Fruit fly (Drosophila melanogaster): ENCODE data around the gene Gyc32E.

The Gyc32E gene

DNA sequence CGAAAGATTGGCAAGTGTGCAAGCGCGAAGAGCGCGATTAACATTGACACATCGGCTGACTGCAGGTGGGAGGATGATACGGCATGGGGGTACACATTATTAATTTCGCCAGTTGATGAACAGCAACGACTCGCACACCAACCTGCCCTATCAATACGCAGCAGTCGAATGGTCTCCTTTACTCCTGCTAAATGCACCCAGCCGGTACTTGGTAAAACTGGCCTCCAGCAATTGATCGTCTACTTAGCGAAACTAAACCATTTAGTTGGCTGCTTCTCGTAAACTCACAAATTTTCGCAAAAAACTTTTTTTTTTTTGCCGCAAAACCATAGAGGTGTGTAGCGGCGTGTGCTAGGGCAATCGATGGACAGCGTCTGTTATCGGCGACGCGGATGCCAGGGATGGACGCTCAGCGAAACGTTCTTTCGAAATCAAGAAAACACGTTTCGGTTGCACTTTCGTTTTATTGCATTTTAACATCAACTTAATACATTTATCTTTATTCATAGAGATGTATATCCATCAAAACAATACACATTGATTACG lies 48.3 kb downstream of the Gyc32E start, which contains the start of gene Ge-1:
TSS of gene Ge-1 (minus strand) at position 373 of the 546 bp plus-strand sequence.
- TF ChIP-seq Mnt (GFP tag; optimal IDR thresholded peaks at IDR 0.05) (no peak), CG33017 (tag; optimal IDR thresholded peaks at IDR 0.05) (no peak), kay (GFP tag; ENCODE audit: borderline replicate concordance) (no peak), Crg-1 (GFP tag; optimal IDR thresholded peaks at IDR 0.05) (no peak), bab1 (GFP tag; optimal IDR thresholded peaks at IDR 0.05) (peak; percentile 17)

DNA sequence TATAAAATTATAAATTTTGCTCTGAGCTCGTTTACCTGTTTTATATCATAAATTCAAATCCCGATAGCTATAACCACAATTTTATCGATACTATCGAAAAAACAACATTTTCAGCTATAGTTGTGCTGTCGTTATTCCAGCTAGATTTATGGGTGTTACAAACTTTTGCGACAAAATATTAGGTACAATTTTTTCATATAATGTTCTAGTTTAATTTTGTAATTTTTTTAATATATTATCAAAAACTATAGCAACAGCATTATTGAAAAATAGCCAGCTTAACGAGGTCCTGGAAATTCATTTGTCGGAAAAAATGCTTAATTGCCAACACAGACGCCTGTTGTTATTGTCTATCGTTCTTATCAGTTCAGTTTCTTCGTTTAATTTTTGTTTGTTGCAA lies 57.8 kb downstream of the Gyc32E start, which contains the start of gene Wdr59:
TSS of gene Wdr59 (plus strand) at position 334 of the 400 bp plus-strand sequence.
- TF ChIP-seq CG33017 (tag; optimal IDR thresholded peaks at IDR 0.05), result peak; percentile 32
- TF ChIP-seq CG5204 (GFP tag; optimal IDR thresholded peaks at IDR 0.05), result peak; percentile 54
- peak; percentile 25 for TF ChIP-seq Crg-1 (GFP tag; optimal IDR thresholded peaks at IDR 0.05)
- TF ChIP-seq CG14711 (tag; optimal IDR thresholded peaks at IDR 0.05), result peak; percentile 59
- TF ChIP-seq Mnt (GFP tag; optimal IDR thresholded peaks at IDR 0.05), result peak; percentile 26
- TF ChIP-seq tj (GFP tag; optimal IDR thresholded peaks at IDR 0.05), result peak; percentile 9
- no peak for TF ChIP-seq toe (GFP tag; optimal IDR thresholded peaks at IDR 0.05)
- no peak for TF ChIP-seq Clk (GFP tag; optimal IDR thresholded peaks at IDR 0.05)
- peak; percentile 4 for TF ChIP-seq CG7045 (GFP tag; optimal IDR thresholded peaks at IDR 0.05)
- TF ChIP-seq ovo (GFP tag; optimal IDR thresholded peaks at IDR 0.05), result no peak
- TF ChIP-seq CG7101 (tag; optimal IDR thresholded peaks at IDR 0.05), result peak; percentile 40
- peak; percentile 64 for TF ChIP-seq bab1 (GFP tag; optimal IDR thresholded peaks at IDR 0.05)
- no peak for TF ChIP-seq Hr96 (GFP tag; optimal IDR thresholded peaks at IDR 0.05)
- TF ChIP-seq CG11617 (GFP tag; optimal IDR thresholded peaks at IDR 0.05), result peak; percentile 33
- peak; percentile 23 for TF ChIP-seq CG1620 (GFP tag; optimal IDR thresholded peaks at IDR 0.05)

All from whole organism, adult.